Worm (Caenorhabditis elegans) whole organism, young adult: ENCODE results near the gene K09F5.4.

Experiments used
- F23B12.7 ChIP-seq: sonication (generic microtip); optimal IDR thresholded peaks from 2 replicates; lab custom pipeline; 2017; ENCODE audit warnings: missing genetic modification characterization, mild to moderate bottlenecking, missing compliant biosample characterization, antibody characterized with exemption, moderate library complexity; ENCODE audit not compliant: insufficient read depth
- F39B2.1 ChIP-seq: fragments of 200-800 bp; sonication (Bioruptor generic); IDR thresholded peaks from 2 replicates; pipeline ENCODE4 v1.3.6; 2022; ENCODE audit warnings: missing genetic modification reagents, missing genetic modification characterization, missing compliant biosample characterization
- F49E8.2 ChIP-seq: sonication (generic microtip); optimal IDR thresholded peaks from 3 replicates; lab custom pipeline; 2017; ENCODE audit warnings: missing genetic modification characterization, mild to moderate bottlenecking, missing compliant biosample characterization, antibody characterized with exemption, moderate library complexity; ENCODE audit not compliant: insufficient read depth
- Y53F4B.3 ChIP-seq: fragments of 200-800 bp; sonication (Bioruptor generic); IDR thresholded peaks from 2 replicates; pipeline ENCODE4 v1.3.6; 2022; ENCODE audit warnings: missing genetic modification reagents, missing genetic modification characterization, missing compliant biosample characterization
- Y56A3A.18 ChIP-seq: fragments of 200-800 bp; sonication (Bioruptor generic); IDR thresholded peaks from 2 replicates; pipeline ENCODE4 v1.3.6; 2022; ENCODE audit warnings: missing genetic modification reagents, missing genetic modification characterization, missing compliant biosample characterization
- Y79H2A.3 ChIP-seq: fragments of 200-800 bp; sonication (Bioruptor generic); conservative IDR thresholded peaks from 2 replicates; pipeline ENCODE4 v1.3.6; 2022; ENCODE audit warnings: missing genetic modification reagents, missing genetic modification characterization, missing compliant biosample characterization
- ZK185.1 ChIP-seq: sonication (generic microtip); optimal IDR thresholded peaks from 2 replicates; lab custom pipeline; 2016; ENCODE audit warnings: mild to moderate bottlenecking, missing genetic modification characterization, missing compliant biosample characterization; ENCODE audit not compliant: poor library complexity, severe bottlenecking
- aptf-2 ChIP-seq: fragments of 200-800 bp; sonication (Bioruptor generic); conservative IDR thresholded peaks from 2 replicates; pipeline ENCODE4 v1.3.6; 2022; ENCODE audit warnings: missing genetic modification reagents, missing genetic modification characterization, missing compliant biosample characterization
- attf-5 ChIP-seq: fragments of 200-800 bp; sonication (Bioruptor generic); optimal IDR thresholded peaks from 2 replicates; lab custom pipeline; 2018; ENCODE audit warnings: mild to moderate bottlenecking, missing genetic modification characterization, missing compliant biosample characterization
- cebp-1 ChIP-seq, 2 experiments: fragments of 200-800 bp in 1 of 2; sonication (Bioruptor generic) in 1 of 2; sonication (generic microtip) in 1 of 2; IDR thresholded peaks in 1 of 2; optimal IDR thresholded peaks in 1 of 2; 2 replicates each; pipeline versions ENCODE4 v1.3.6 to Lab custom; 2017 to 2022; ENCODE audit warnings: missing compliant biosample characterization in 2 of 2, missing genetic modification characterization in 2 of 2, mild to moderate bottlenecking in 1 of 2, missing genetic modification reagents in 1 of 2, moderate library complexity in 1 of 2
- ceh-40 ChIP-seq: fragments of 200-800 bp; sonication (Bioruptor generic); IDR thresholded peaks from 2 replicates; pipeline ENCODE4 v1.3.6; 2022; ENCODE audit warnings: missing genetic modification characterization, missing compliant biosample characterization
- die-1 ChIP-seq: sonication (generic microtip); optimal IDR thresholded peaks from 2 replicates; lab custom pipeline; 2016; ENCODE audit warnings: missing genotype, mild to moderate bottlenecking, missing genetic modification characterization, missing compliant biosample characterization
- dpl-1 ChIP-seq: fragments of 150-350 bp; optimal IDR thresholded peaks from 2 replicates; lab custom pipeline; 2014; ENCODE audit warnings: missing biosample characterization, missing genetic modification reagents, missing genetic modification characterization
- egl-44 ChIP-seq: fragments of 200-800 bp; sonication (Bioruptor generic); IDR thresholded peaks from 2 replicates; pipeline ENCODE4 v1.3.6; 2022; ENCODE audit warnings: missing genetic modification reagents, missing genetic modification characterization, missing compliant biosample characterization
- egrh-3 ChIP-seq: fragments of 200-800 bp; sonication (Bioruptor generic); IDR thresholded peaks from 2 replicates; pipeline ENCODE4 v1.3.6; 2022; ENCODE audit warnings: missing genetic modification reagents, missing genetic modification characterization, missing compliant biosample characterization
- ets-4 ChIP-seq: fragments of 200-800 bp; sonication (Bioruptor generic); optimal IDR thresholded peaks from 2 replicates; lab custom pipeline; 2018; ENCODE audit warnings: mild to moderate bottlenecking, missing genetic modification characterization, missing compliant biosample characterization
- him-1 ChIP-seq: sonication (generic microtip); optimal IDR thresholded peaks from 2 replicates; lab custom pipeline; 2016; ENCODE audit warnings: missing genotype, missing genetic modification reagents, missing genetic modification characterization, missing compliant biosample characterization
- hlh-26 ChIP-seq: fragments of 200-800 bp; sonication (Bioruptor generic); conservative IDR thresholded peaks from 2 replicates; pipeline ENCODE4 v1.3.6; 2022; ENCODE audit warnings: missing genetic modification reagents, missing genetic modification characterization, missing compliant biosample characterization
- lag-1 ChIP-seq: fragments of 200-800 bp; sonication (Bioruptor generic); IDR thresholded peaks from 2 replicates; pipeline ENCODE4 v1.3.6; 2022; ENCODE audit warnings: missing genetic modification reagents, missing genetic modification characterization, missing compliant biosample characterization
- let-526 ChIP-seq: fragments of 200-800 bp; sonication (Bioruptor generic); IDR thresholded peaks from 2 replicates; pipeline ENCODE4 v1.3.6; 2022; ENCODE audit warnings: missing genetic modification reagents, missing genetic modification characterization, missing compliant biosample characterization
- lin-26 ChIP-seq: fragments of 200-800 bp; sonication (Bioruptor generic); IDR thresholded peaks from 2 replicates; pipeline ENCODE4 v1.3.6; 2022; ENCODE audit warnings: missing genetic modification reagents, missing genetic modification characterization, missing compliant biosample characterization
- lin-54 ChIP-seq: fragments of 200-800 bp; sonication (Bioruptor generic); optimal IDR thresholded peaks from 2 replicates; lab custom pipeline; 2018; ENCODE audit warnings: mild to moderate bottlenecking, missing genetic modification characterization, missing compliant biosample characterization
- lsl-1 ChIP-seq: fragments of 200-800 bp; sonication (Bioruptor generic); optimal IDR thresholded peaks from 2 replicates; lab custom pipeline; 2018; ENCODE audit warnings: mild to moderate bottlenecking, missing genetic modification characterization, moderate library complexity, missing compliant biosample characterization
- madf-10 ChIP-seq: sonication (generic microtip); optimal IDR thresholded peaks from 2 replicates; lab custom pipeline; 2016; ENCODE audit warnings: mild to moderate bottlenecking, missing genetic modification characterization, missing compliant biosample characterization
- madf-8 ChIP-seq: fragments of 200-800 bp; sonication (Bioruptor generic); conservative IDR thresholded peaks from 2 replicates; pipeline ENCODE4 v1.3.6; 2022; ENCODE audit warnings: missing genetic modification reagents, missing genetic modification characterization, missing compliant biosample characterization
- mxl-1 ChIP-seq: sonication (generic microtip); optimal IDR thresholded peaks from 2 replicates; lab custom pipeline; 2016; ENCODE audit warnings: missing genetic modification characterization, missing compliant biosample characterization
- nfyb-1 ChIP-seq: fragments of 200-800 bp; sonication (Bioruptor generic); IDR thresholded peaks from 2 replicates; pipeline ENCODE4 v1.3.6; 2022; ENCODE audit warnings: missing genetic modification reagents, missing genetic modification characterization, missing compliant biosample characterization
- nhr-179 ChIP-seq: sonication (generic microtip); optimal IDR thresholded peaks from 2 replicates; lab custom pipeline; 2016; ENCODE audit warnings: mild to moderate bottlenecking, missing genetic modification characterization, missing compliant biosample characterization
- snpc-1.3 ChIP-seq: sonication (generic microtip); optimal IDR thresholded peaks from 2 replicates; lab custom pipeline; 2017; ENCODE audit warnings: missing genetic modification characterization, mild to moderate bottlenecking, missing compliant biosample characterization, antibody characterized with exemption, moderate library complexity, missing genotype, missing genetic modification reagents; ENCODE audit not compliant: insufficient read depth
- sptf-2 ChIP-seq: fragments of 200-800 bp; sonication (Bioruptor generic); optimal IDR thresholded peaks from 2 replicates; lab custom pipeline; 2018; ENCODE audit warnings: mild to moderate bottlenecking, missing genetic modification characterization, missing compliant biosample characterization
- tbx-9 ChIP-seq: sonication (generic microtip); optimal IDR thresholded peaks from 2 replicates; lab custom pipeline; 2016; ENCODE audit warnings: borderline replicate concordance, missing genetic modification characterization, inconsistent platforms, missing compliant biosample characterization
- tlf-1 ChIP-seq: fragments of 200-800 bp; sonication (Bioruptor generic); optimal IDR thresholded peaks from 2 replicates; lab custom pipeline; 2018; ENCODE audit warnings: mild to moderate bottlenecking, missing genetic modification characterization, missing compliant biosample characterization
- xnd-1 ChIP-seq: sonication (generic microtip); optimal IDR thresholded peaks from 2 replicates; lab custom pipeline; 2016; ENCODE audit warnings: missing genotype, missing genetic modification reagents, missing genetic modification characterization, missing compliant biosample characterization
- ztf-26 ChIP-seq: sonication (generic microtip); optimal IDR thresholded peaks from 2 replicates; lab custom pipeline; 2017; ENCODE audit warnings: missing genetic modification characterization, missing compliant biosample characterization
- ztf-6 ChIP-seq: fragments of 200-800 bp; sonication (Bioruptor generic); IDR thresholded peaks from 2 replicates; pipeline ENCODE4 v1.3.6; 2022; ENCODE audit warnings: missing genetic modification reagents, missing genetic modification characterization, missing compliant biosample characterization

K09F5.4 gene

DNA sequence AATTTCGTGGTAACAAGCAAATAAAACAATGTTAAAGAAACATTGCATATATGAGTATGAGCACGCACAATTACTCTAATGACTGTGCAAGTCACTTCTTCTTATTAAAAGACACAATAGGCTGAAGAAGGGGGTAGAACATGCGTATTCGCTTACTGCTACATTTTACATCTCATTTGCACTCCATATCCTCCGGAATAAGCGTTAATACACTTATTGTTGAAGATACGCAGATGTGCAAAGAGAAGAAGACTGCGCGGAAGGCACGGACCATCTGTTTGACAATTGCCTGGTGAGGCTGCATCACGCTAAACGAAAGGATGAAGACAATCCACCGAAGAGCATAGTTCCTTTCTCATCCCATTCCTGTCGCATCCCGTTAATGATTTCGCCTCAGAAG is 2.3 kb upstream of the K09F5.4 start:
- TF ChIP-seq ztf-6 (no peak), attf-5 (GFP tag; lab: Kevin White, UChicago) (no peak), snpc-1.3 (tag; lab: Kevin White, UChicago) (no peak), lin-26 (GFP tag; lab: Robert Waterston, UW) (no peak), dpl-1 (GFP tag; lab: Kevin White, UChicago) (no peak), egl-44 (no peak), tbx-9 (no peak), ztf-26 (tag; lab: Kevin White, UChicago) (no peak), egrh-3 (GFP tag; lab: Robert Waterston, UW) (no peak)
- TF ChIP-seq, all 124 proteins: peak for 0

DNA sequence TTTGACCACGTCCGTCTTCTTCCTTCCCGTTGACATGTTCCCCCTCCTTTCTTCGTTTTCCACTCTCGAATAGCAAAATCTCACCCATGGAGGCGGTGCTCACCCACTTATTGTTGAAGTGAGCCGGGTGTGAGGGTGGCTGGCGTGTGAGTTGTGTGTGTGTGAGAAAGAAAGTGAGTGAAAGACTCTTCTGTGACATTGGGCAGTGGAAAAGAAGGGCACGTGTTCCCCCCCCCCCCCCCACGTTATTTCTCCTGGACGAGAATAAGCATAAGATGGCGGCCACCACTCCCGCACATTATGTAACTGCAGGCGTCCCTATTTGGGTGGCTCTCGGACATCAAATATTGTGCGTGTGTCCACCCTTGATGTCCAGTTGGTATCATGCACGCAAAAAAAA is 356 bp downstream of the K09F5.4 start:
- TF ChIP-seq lag-1 (0 out of 2 replicates have a peak, but pooled peaks have one; percentile 10), xnd-1 (tag; lab: Kevin White, UChicago) (no peak)

DNA sequence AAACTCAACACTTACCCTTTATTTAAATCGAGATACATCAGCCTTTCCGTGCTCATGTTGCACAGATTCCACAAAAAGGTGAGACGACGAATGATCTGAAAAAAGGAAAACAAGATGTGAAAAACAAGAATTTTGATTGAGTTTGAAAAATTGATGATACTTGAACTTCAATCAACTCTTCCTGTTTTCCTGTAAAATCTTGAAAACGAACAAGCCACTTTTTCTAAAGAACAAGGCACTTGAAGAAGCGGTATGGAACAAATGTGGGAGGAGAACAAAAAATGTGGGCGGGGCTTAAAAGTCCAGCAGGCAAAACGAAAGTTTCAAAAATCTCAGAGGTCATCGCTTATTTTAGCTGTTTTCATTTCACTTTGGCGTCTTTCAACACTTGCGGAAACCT is 3.5 kb downstream of the K09F5.4 start, which contains the start of gene kvs-1:
Gene kvs-1 (minus strand): TSS at position 101 of the 400 bp plus-strand sequence.
- no peak for TF ChIP-seq tbx-9
- no peak for TF ChIP-seq F39B2.1 (GFP tag; lab: Robert Waterston, UW)
- TF ChIP-seq him-1, result no peak
- no peak for TF ChIP-seq ets-4 (GFP tag; lab: Kevin White, UChicago)
- TF ChIP-seq F49E8.2, result no peak
- no peak for TF ChIP-seq Y56A3A.18
- TF ChIP-seq madf-10 (tag; lab: Kevin White, UChicago), result no peak
- no peak for TF ChIP-seq F23B12.7 (tag; lab: Kevin White, UChicago)
- TF ChIP-seq Y53F4B.3 (GFP tag; lab: Robert Waterston, UW), result no peak

DNA sequence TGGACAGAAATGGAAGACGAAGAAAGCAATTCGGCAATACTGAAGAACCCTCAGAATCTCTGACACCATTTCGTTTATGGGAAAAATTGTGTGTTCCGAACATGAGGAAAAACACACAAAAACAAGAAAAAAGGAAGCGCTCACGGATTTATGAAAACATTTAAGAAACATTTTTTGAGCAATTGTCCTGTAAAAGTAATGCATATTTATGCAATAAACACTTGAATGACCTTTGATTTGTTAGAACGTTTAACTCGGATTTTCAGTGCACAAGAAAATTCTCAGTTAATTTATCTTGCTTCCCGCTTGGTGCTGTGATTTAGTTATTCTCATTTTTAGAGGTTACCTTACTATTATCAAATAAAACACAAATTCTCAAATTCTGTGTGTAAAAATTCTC is 6.7 kb downstream of the K09F5.4 start:
- TF ChIP-seq F39B2.1 (GFP tag; lab: Robert Waterston, UW), result no peak

DNA sequence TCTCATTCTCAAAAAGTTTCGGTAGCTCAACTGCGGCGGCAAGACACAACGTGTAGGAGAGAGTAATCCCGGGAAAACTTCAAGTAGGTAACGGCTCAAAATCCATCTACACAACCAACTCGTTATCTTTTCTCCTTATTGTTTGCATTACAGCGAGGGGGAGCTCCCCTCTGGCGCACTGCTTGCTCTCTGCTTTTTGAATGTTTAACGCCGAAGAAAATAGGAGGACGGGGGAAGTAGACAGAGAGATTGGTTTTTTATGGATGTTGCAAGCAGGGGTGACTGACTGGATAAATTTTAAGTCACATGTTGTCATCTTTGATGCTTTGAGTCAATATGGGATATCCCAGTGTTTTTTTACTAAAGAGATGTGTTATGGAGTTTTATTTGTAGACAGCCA is 21.0 kb downstream of the K09F5.4 start:
- TF ChIP-seq madf-8, result no peak
- TF ChIP-seq ZK185.1 (tag; lab: Kevin White, UChicago), result no peak
- TF ChIP-seq lin-54 (GFP tag; lab: Kevin White, UChicago), result no peak
- TF ChIP-seq him-1, result no peak
- no peak for TF ChIP-seq tlf-1 (GFP tag; lab: Kevin White, UChicago)
- no peak for TF ChIP-seq sptf-2 (GFP tag; lab: Kevin White, UChicago)
- TF ChIP-seq aptf-2 (GFP tag; lab: Robert Waterston, UW), result no peak
- no peak for TF ChIP-seq lsl-1 (GFP tag; lab: Kevin White, UChicago)
- no peak for TF ChIP-seq hlh-26 (GFP tag; lab: Robert Waterston, UW)
- no peak for TF ChIP-seq let-526 (GFP tag; lab: Robert Waterston, UW)
- TF ChIP-seq xnd-1 (tag; lab: Kevin White, UChicago), result no peak
- no peak for TF ChIP-seq F23B12.7 (tag; lab: Kevin White, UChicago)
- no peak for TF ChIP-seq cebp-1 (GFP tag; IDR thresholded peaks at IDR 0.05; lab: Robert Waterston, UW)
- TF ChIP-seq cebp-1 (tag; optimal IDR thresholded peaks at IDR 0.05; lab: Kevin White, UChicago), result no peak
- TF ChIP-seq mxl-1, result no peak
- no peak for TF ChIP-seq nhr-179 (tag; lab: Kevin White, UChicago)
- no peak for TF ChIP-seq Y79H2A.3 (GFP tag; lab: Robert Waterston, UW)
- TF ChIP-seq nfyb-1 (GFP tag; lab: Robert Waterston, UW), result no peak
- no peak for TF ChIP-seq die-1
- TF ChIP-seq dpl-1 (GFP tag; lab: Kevin White, UChicago), result no peak
- no peak for TF ChIP-seq ceh-40 (GFP tag; lab: Robert Waterston, UW)
- TF ChIP-seq, all 124 proteins: peak for 0
